Worm (Caenorhabditis elegans) whole organism, mixed stage, embryonic: Measurements from ENCODE around the gene pqn-35.

Source experiments
- M03D4.4 ChIP-seq: sonication (generic microtip); optimal IDR thresholded peaks from 2 replicates; lab custom pipeline; 2017; ENCODE audit warnings: mild to moderate bottlenecking, missing genetic modification characterization, missing compliant biosample characterization
- ceh-83 ChIP-seq: fragments of 200-800 bp; sonication (Bioruptor generic); optimal IDR thresholded peaks from 2 replicates; lab custom pipeline; 2018; ENCODE audit warnings: mild to moderate bottlenecking, missing genetic modification characterization, missing compliant biosample characterization
- ces-1 ChIP-seq: fragments of 150-350 bp; optimal IDR thresholded peaks from 2 replicates; lab custom pipeline; 2014; ENCODE audit warnings: missing biosample characterization, missing genetic modification reagents, missing genetic modification characterization
- cnd-1 ChIP-seq: fragments of 200-800 bp; sonication (Bioruptor generic); optimal IDR thresholded peaks from 2 replicates; lab custom pipeline; 2018; ENCODE audit warnings: mild to moderate bottlenecking, missing genetic modification characterization, missing compliant biosample characterization
- drap-1 ChIP-seq: fragments of 200-800 bp; sonication (Bioruptor generic); optimal IDR thresholded peaks from 3 replicates; lab custom pipeline; 2018; ENCODE audit warnings: mild to moderate bottlenecking, missing genetic modification characterization, missing compliant biosample characterization
- elt-3 ChIP-seq: fragments of 150-350 bp; optimal IDR thresholded peaks from 2 replicates; lab custom pipeline; 2014; ENCODE audit warnings: missing biosample characterization, missing genetic modification characterization
- flh-1 ChIP-seq: fragments of 200-800 bp; sonication (Bioruptor generic); optimal IDR thresholded peaks from 2 replicates; lab custom pipeline; 2018; ENCODE audit warnings: mild to moderate bottlenecking, missing genetic modification characterization, moderate library complexity, missing compliant biosample characterization
- ham-2 ChIP-seq: fragments of 200-800 bp; sonication (Bioruptor generic); optimal IDR thresholded peaks from 2 replicates; lab custom pipeline; 2018; ENCODE audit warnings: mild to moderate bottlenecking, missing genetic modification characterization, missing compliant biosample characterization
- lin-13 ChIP-seq: fragments of 150-350 bp; optimal IDR thresholded peaks from 2 replicates; lab custom pipeline; 2014; ENCODE audit warnings: missing biosample characterization, missing genetic modification characterization
- lin-32 ChIP-seq: fragments of 200-800 bp; sonication (Bioruptor generic); optimal IDR thresholded peaks from 2 replicates; lab custom pipeline; 2018; ENCODE audit warnings: mild to moderate bottlenecking, missing genetic modification characterization, missing compliant biosample characterization
- lsy-2 ChIP-seq: fragments of 150-350 bp; optimal IDR thresholded peaks from 2 replicates; lab custom pipeline; 2014; ENCODE audit warnings: missing biosample characterization, missing genetic modification characterization
- mab-5 ChIP-seq: fragments of 150-350 bp; optimal IDR thresholded peaks from 2 replicates; lab custom pipeline; 2014; ENCODE audit warnings: missing biosample characterization, missing genetic modification characterization
- mep-1 ChIP-seq: fragments of 150-350 bp; optimal IDR thresholded peaks from 2 replicates; lab custom pipeline; 2017; ENCODE audit warnings: missing biosample characterization, missing genetic modification reagents, missing genetic modification characterization, inconsistent platforms
- mls-2 ChIP-seq: sonication (generic microtip); optimal IDR thresholded peaks from 2 replicates; lab custom pipeline; 2016; ENCODE audit warnings: mild to moderate bottlenecking, missing genetic modification characterization, moderate library complexity, missing compliant biosample characterization
- nhr-12 ChIP-seq: fragments of 150-350 bp; optimal IDR thresholded peaks from 2 replicates; lab custom pipeline; 2014; ENCODE audit warnings: missing biosample characterization, missing genetic modification characterization
- nhr-2 ChIP-seq: fragments of 150-350 bp; optimal IDR thresholded peaks from 2 replicates; lab custom pipeline; 2014; ENCODE audit warnings: missing biosample characterization, missing genetic modification characterization
- nhr-237 ChIP-seq: fragments of 150-350 bp; optimal IDR thresholded peaks from 2 replicates; lab custom pipeline; 2014; ENCODE audit warnings: missing biosample characterization, missing genetic modification characterization
- nhr-28 ChIP-seq: fragments of 150-350 bp; optimal IDR thresholded peaks from 2 replicates; lab custom pipeline; 2014; ENCODE audit warnings: missing biosample characterization, missing genetic modification characterization
- pha-4 ChIP-seq: fragments of 150-350 bp; optimal IDR thresholded peaks from 2 replicates; lab custom pipeline; 2018; ENCODE audit warnings: missing biosample characterization, missing genetic modification reagents, missing genetic modification characterization
- sem-2 ChIP-seq: fragments of 200-800 bp; sonication (Bioruptor generic); optimal IDR thresholded peaks from 2 replicates; lab custom pipeline; 2018; ENCODE audit warnings: mild to moderate bottlenecking, missing genetic modification characterization, missing compliant biosample characterization
- snpc-4 ChIP-seq: fragments of 150-350 bp; optimal IDR thresholded peaks from 2 replicates; lab custom pipeline; 2014; ENCODE audit warnings: missing biosample characterization, missing genetic modification characterization
- sptf-1 ChIP-seq: sonication (generic microtip); optimal IDR thresholded peaks from 2 replicates; lab custom pipeline; 2017; ENCODE audit warnings: mild to moderate bottlenecking, missing genetic modification characterization, moderate library complexity, missing compliant biosample characterization
- tbx-8 ChIP-seq: fragments of 200-800 bp; sonication (Bioruptor generic); optimal IDR thresholded peaks from 2 replicates; lab custom pipeline; 2018; ENCODE audit warnings: mild to moderate bottlenecking, missing genetic modification characterization, moderate library complexity, missing compliant biosample characterization
- unc-120 ChIP-seq: sonication (generic microtip); optimal IDR thresholded peaks from 2 replicates; lab custom pipeline; 2017; ENCODE audit warnings: missing genetic modification characterization, missing compliant biosample characterization; ENCODE audit not compliant: poor library complexity, severe bottlenecking
- unc-39 ChIP-seq: fragments of 150-350 bp; optimal IDR thresholded peaks from 2 replicates; lab custom pipeline; 2014; ENCODE audit warnings: missing biosample characterization, missing genetic modification characterization
- unc-62 ChIP-seq: fragments of 150-350 bp; optimal IDR thresholded peaks from 2 replicates; lab custom pipeline; 2014; ENCODE audit warnings: missing biosample characterization, missing genetic modification reagents, missing genetic modification characterization
- zip-8 ChIP-seq: fragments of 150-350 bp; optimal IDR thresholded peaks from 2 replicates; lab custom pipeline; 2014; ENCODE audit warnings: missing biosample characterization, missing genetic modification characterization
- ztf-11 ChIP-seq: fragments of 150-350 bp; optimal IDR thresholded peaks from 2 replicates; lab custom pipeline; 2014; ENCODE audit warnings: missing biosample characterization, missing genetic modification characterization

pqn-35 gene

DNA sequence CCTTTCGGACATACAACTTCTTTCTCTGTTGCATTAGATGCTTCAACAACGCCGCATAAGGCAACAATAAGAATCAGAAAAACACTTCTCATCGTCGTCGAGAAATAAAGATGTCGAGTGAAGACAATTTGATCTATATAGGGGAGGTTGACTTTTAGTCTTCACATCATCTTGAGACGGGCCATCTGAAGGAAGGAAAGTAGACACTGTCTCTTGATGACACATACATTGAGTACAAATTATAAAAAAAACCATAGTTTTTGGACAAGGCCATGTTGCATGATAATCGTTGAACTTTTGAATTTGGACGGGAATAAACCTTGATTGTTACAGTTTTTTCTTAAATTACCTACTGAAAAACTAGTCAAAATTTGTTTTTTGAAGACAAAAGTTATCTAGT lies 8.9 kb downstream of the pqn-35 start, which contains the start of gene clec-139:
Gene clec-139 (minus strand): TSS at position 101 of the 400 bp plus-strand sequence.
- TF ChIP-seq snpc-4 (tag; lab: Kevin White, UChicago), result no peak
- TF ChIP-seq unc-62 (GFP tag; lab: Kevin White, UChicago), result no peak
- no peak for TF ChIP-seq unc-39 (tag; lab: Kevin White, UChicago)

- no peak for TF ChIP-seq ceh-83 (GFP tag; lab: Kevin White, UChicago)
- TF ChIP-seq flh-1 (GFP tag; lab: Kevin White, UChicago), result no peak
- no peak for TF ChIP-seq zip-8
- no peak for TF ChIP-seq drap-1 (GFP tag; lab: Kevin White, UChicago)
Measured at ce11 chrII:4626606-4627005, 13.8 kb downstream of the pqn-35 start, which contains the start of gene F35D11.1. TSS of gene F35D11.1 (plus strand) at chrII:4626906.

ce11 chrII:4631479-4631878 lies 18.7 kb downstream of the pqn-35 start:
- TF ChIP-seq ham-2 (GFP tag; lab: Kevin White, UChicago) (no peak), ztf-11 (no peak), unc-62 (GFP tag; lab: Kevin White, UChicago) (no peak), nhr-2 (tag; lab: Kevin White, UChicago) (no peak), sptf-1 (tag; lab: Kevin White, UChicago) (no peak), mab-5 (tag; lab: Kevin White, UChicago) (no peak)
- TF ChIP-seq, all 35 proteins: peak for 0

DNA sequence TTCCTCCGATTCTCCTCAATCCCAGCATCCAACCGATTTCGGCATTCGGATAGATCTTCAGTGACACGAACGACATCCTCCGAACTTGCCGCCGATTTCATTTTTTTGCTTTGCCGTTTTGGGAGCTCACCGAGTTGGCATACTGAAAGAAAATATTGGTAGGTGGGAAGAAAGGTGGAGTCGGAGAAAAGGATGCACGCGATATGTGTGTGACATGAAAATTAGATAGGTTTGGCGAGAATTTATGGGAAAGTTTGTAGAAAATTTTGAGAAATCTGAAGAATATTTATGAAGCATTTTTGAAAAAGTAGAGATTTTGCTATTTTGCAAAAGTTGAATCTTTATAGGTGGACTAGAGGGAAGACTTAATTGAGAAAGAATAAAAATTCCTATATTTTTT lies 25.4 kb downstream of the pqn-35 start, which contains the start of gene che-10:
Gene che-10 (minus strand): TSS at position 101 of the 400 bp plus-strand sequence.
- TF ChIP-seq drap-1 (GFP tag; lab: Kevin White, UChicago) (no peak), ces-1 (no peak), sem-2 (GFP tag; lab: Kevin White, UChicago) (no peak), nhr-28 (tag; lab: Kevin White, UChicago) (no peak), lin-13 (tag; lab: Kevin White, UChicago) (no peak), mls-2 (tag; lab: Kevin White, UChicago) (no peak), nhr-237 (tag; lab: Kevin White, UChicago) (no peak), lin-32 (GFP tag; lab: Kevin White, UChicago) (no peak), pha-4 (tag; lab: Kevin White, UChicago) (no peak), flh-1 (GFP tag; lab: Kevin White, UChicago) (no peak), M03D4.4 (no peak), elt-3 (no peak), nhr-12 (tag; lab: Kevin White, UChicago) (no peak), ceh-83 (GFP tag; lab: Kevin White, UChicago) (no peak), snpc-4 (tag; lab: Kevin White, UChicago) (no peak)
- TF ChIP-seq, all 35 proteins: peak for 0

- no peak for TF ChIP-seq drap-1 (GFP tag; lab: Kevin White, UChicago)
- TF ChIP-seq ham-2 (GFP tag; lab: Kevin White, UChicago), result no peak
Measured at ce11 chrII:4638891-4639290, 26.1 kb downstream of the pqn-35 start.

DNA sequence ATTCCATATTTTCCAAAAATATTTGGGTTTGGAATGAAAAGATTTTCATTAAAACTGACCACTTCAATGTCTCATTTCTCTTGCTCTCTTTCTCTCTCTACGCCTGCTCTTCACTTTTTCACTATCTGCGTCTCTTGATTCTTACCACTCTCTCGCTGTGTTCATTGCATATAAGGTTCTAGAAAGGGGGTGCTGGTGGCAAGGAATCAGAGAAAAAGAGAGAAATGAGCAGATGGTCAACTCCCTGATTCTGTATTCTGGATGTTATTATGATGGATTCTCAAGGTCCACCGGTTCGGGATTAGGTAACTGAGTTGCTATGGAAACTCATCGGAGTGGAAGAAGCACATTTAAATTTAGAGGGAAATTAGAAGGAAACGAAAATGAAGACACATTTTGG lies 28.0 kb downstream of the pqn-35 start:
- peak; percentile 21 for TF ChIP-seq mls-2 (tag; lab: Kevin White, UChicago)
- peak; percentile 4 for TF ChIP-seq lsy-2 (tag; lab: Kevin White, UChicago)
- peak; percentile 72 for TF ChIP-seq mep-1 (tag; lab: Kevin White, UChicago)
- peak; percentile 67 for TF ChIP-seq lin-32 (GFP tag; lab: Kevin White, UChicago)
- peak; percentile 47 for TF ChIP-seq unc-120 (tag; lab: Kevin White, UChicago)
- TF ChIP-seq mab-5 (tag; lab: Kevin White, UChicago), result no peak
- no peak for TF ChIP-seq tbx-8
- TF ChIP-seq ces-1, result peak; percentile 78
- TF ChIP-seq cnd-1 (tag; lab: Kevin White, UChicago), result peak; percentile 91
- TF ChIP-seq, all 35 proteins: peak for 7

DNA sequence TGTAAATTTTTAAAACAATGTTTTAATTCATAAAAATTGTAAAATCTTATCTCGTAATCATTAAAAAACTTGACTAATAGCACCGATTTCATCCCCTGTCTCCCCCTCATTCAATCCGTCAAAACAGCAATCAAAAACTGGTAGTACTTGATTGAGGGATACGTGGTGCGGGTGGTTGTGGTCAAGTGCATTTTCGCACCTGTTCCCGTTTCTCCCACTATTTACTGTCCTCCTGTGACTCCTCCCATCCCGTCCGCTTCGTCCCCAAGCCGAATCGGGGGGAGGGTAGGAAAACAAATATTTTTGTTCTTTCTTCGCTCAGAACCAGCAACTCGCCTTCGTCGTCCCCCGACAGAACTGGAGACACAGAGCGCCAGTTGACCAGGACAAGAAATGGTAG lies 36.0 kb downstream of the pqn-35 start, which contains the start of gene lgc-27:
Gene lgc-27 (plus strand): TSS at position 301 of the 400 bp plus-strand sequence.
- TF ChIP-seq nhr-237 (tag; lab: Kevin White, UChicago) (no peak), pha-4 (tag; lab: Kevin White, UChicago) (peak; percentile 55)
- TF ChIP-seq, all 35 proteins: peak for 1
